Worm (Caenorhabditis elegans) whole organism, L2 larva: Measurements from ENCODE around the gene F53F8.3.

Experiments
- C34F6.9 ChIP-seq: fragments of 150-350 bp; optimal IDR thresholded peaks from 2 replicates; lab custom pipeline; 2014; ENCODE audit warnings: missing biosample characterization, missing genetic modification characterization
- F13H6.1 ChIP-seq: sonication (generic microtip); optimal IDR thresholded peaks from 2 replicates; lab custom pipeline; 2016; ENCODE audit warnings: missing genetic modification characterization, missing compliant biosample characterization
- R02D3.7 ChIP-seq: fragments of 150-350 bp; optimal IDR thresholded peaks from 2 replicates; lab custom pipeline; 2014; ENCODE audit warnings: missing biosample characterization, missing genetic modification characterization
- Y55F3AM.14 ChIP-seq: fragments of 200-800 bp; sonication (Bioruptor generic); optimal IDR thresholded peaks from 2 replicates; lab custom pipeline; 2018; ENCODE audit warnings: mild to moderate bottlenecking, missing genetic modification characterization, missing compliant biosample characterization
- ZK546.5 ChIP-seq: sonication (generic microtip); optimal IDR thresholded peaks from 2 replicates; lab custom pipeline; 2017; ENCODE audit warnings: missing biosample characterization, missing genetic modification characterization
- alr-1 ChIP-seq: fragments of 150-350 bp; optimal IDR thresholded peaks from 2 replicates; lab custom pipeline; 2014; ENCODE audit warnings: missing biosample characterization, missing genetic modification characterization
- aly-2 ChIP-seq: fragments of 150-350 bp; optimal IDR thresholded peaks from 2 replicates; lab custom pipeline; 2014; ENCODE audit warnings: missing biosample characterization, missing genetic modification characterization
- ama-1 ChIP-seq: fragments of 150-350 bp; optimal IDR thresholded peaks from 2 replicates; lab custom pipeline; 2018; ENCODE audit warnings: inconsistent platforms
- ceh-16 ChIP-seq: fragments of 150-350 bp; optimal IDR thresholded peaks from 2 replicates; lab custom pipeline; 2014; ENCODE audit warnings: missing biosample characterization, missing genetic modification characterization
- crh-2 ChIP-seq: sonication (generic microtip); optimal IDR thresholded peaks from 2 replicates; lab custom pipeline; 2017; ENCODE audit warnings: missing biosample characterization, missing genetic modification characterization
- elt-1 ChIP-seq: fragments of 150-350 bp; optimal IDR thresholded peaks from 2 replicates; lab custom pipeline; 2014; ENCODE audit warnings: missing biosample characterization, missing genetic modification characterization
- elt-3 ChIP-seq: sonication (generic microtip); optimal IDR thresholded peaks from 2 replicates; lab custom pipeline; 2017; ENCODE audit warnings: missing biosample characterization, missing genetic modification characterization
- fos-1 ChIP-seq: fragments of 150-350 bp; optimal IDR thresholded peaks from 2 replicates; lab custom pipeline; 2014; ENCODE audit warnings: missing biosample characterization, missing genetic modification characterization
- gmeb-1 ChIP-seq: fragments of 150-350 bp; optimal IDR thresholded peaks from 2 replicates; lab custom pipeline; 2014; ENCODE audit warnings: missing biosample characterization, missing genetic modification characterization
- lin-13 ChIP-seq: fragments of 150-350 bp; optimal IDR thresholded peaks from 2 replicates; lab custom pipeline; 2014; ENCODE audit warnings: missing biosample characterization, missing genetic modification reagents, missing genetic modification characterization
- lin-39 ChIP-seq: fragments of 150-350 bp; optimal IDR thresholded peaks from 2 replicates; lab custom pipeline; 2014; ENCODE audit warnings: missing biosample characterization, missing genetic modification reagents, missing genetic modification characterization
- lsy-2 ChIP-seq, 2 experiments: fragments of 150-350 bp in 1 of 2; sonication (generic microtip) in 1 of 2; optimal IDR thresholded peaks; 2 replicates each; lab custom pipeline; 2014 to 2017; ENCODE audit warnings: missing biosample characterization in 2 of 2, missing genetic modification characterization in 2 of 2
- mab-5 ChIP-seq: fragments of 150-350 bp; optimal IDR thresholded peaks from 2 replicates; lab custom pipeline; 2014; ENCODE audit warnings: missing biosample characterization, missing genetic modification characterization
- mdl-1 ChIP-seq, 2 experiments: fragments of 150-350 bp in 1 of 2; sonication (generic microtip) in 1 of 2; optimal IDR thresholded peaks; 2 replicates each; lab custom pipeline; 2017; ENCODE audit warnings: missing biosample characterization in 2 of 2, missing genetic modification characterization in 2 of 2
- nhr-10 ChIP-seq: sonication (generic microtip); optimal IDR thresholded peaks from 2 replicates; lab custom pipeline; 2017; ENCODE audit warnings: missing biosample characterization, missing genetic modification characterization
- nhr-11 ChIP-seq: fragments of 150-350 bp; optimal IDR thresholded peaks from 2 replicates; lab custom pipeline; 2014; ENCODE audit warnings: missing biosample characterization, missing genetic modification characterization
- nhr-12 ChIP-seq: fragments of 150-350 bp; optimal IDR thresholded peaks from 2 replicates; lab custom pipeline; 2014; ENCODE audit warnings: missing biosample characterization, missing genetic modification characterization
- nhr-129 ChIP-seq: fragments of 150-350 bp; optimal IDR thresholded peaks from 2 replicates; lab custom pipeline; 2014; ENCODE audit warnings: missing biosample characterization, missing genetic modification characterization
- nhr-21 ChIP-seq: fragments of 150-350 bp; optimal IDR thresholded peaks from 2 replicates; lab custom pipeline; 2014; ENCODE audit warnings: missing biosample characterization, missing genetic modification characterization
- nhr-23 ChIP-seq: fragments of 150-350 bp; optimal IDR thresholded peaks from 2 replicates; lab custom pipeline; 2014; ENCODE audit warnings: missing biosample characterization, missing genetic modification reagents, missing genetic modification characterization
- nhr-237 ChIP-seq: fragments of 150-350 bp; optimal IDR thresholded peaks from 2 replicates; lab custom pipeline; 2014; ENCODE audit warnings: missing biosample characterization, missing genetic modification characterization
- nhr-25 ChIP-seq: fragments of 150-350 bp; sonication (generic microtip); optimal IDR thresholded peaks from 3 replicates; lab custom pipeline; 2014; ENCODE audit warnings: missing biosample characterization, missing genetic modification characterization
- nhr-6 ChIP-seq: fragments of 150-350 bp; optimal IDR thresholded peaks from 2 replicates; lab custom pipeline; 2014; ENCODE audit warnings: missing biosample characterization, missing genetic modification characterization
- peb-1 ChIP-seq: fragments of 150-350 bp; optimal IDR thresholded peaks from 2 replicates; lab custom pipeline; 2014; ENCODE audit warnings: missing biosample characterization, missing genetic modification characterization
- skn-1 ChIP-seq: sonication (generic microtip); optimal IDR thresholded peaks from 2 replicates; lab custom pipeline; 2017; ENCODE audit warnings: missing biosample characterization, missing genetic modification characterization
- sma-3 ChIP-seq: sonication (generic microtip); optimal IDR thresholded peaks from 2 replicates; lab custom pipeline; 2016; ENCODE audit warnings: missing genetic modification reagents, missing genetic modification characterization, missing compliant biosample characterization
- sma-9 ChIP-seq, 2 experiments: fragments of 150-350 bp in 1 of 2; sonication (generic microtip) in 1 of 2; optimal IDR thresholded peaks; 2 replicates each; lab custom pipeline; 2014 to 2016; ENCODE audit warnings: missing genetic modification characterization in 2 of 2, mild to moderate bottlenecking in 1 of 2, missing biosample characterization in 1 of 2, missing compliant biosample characterization in 1 of 2, missing genetic modification reagents in 1 of 2, moderate library complexity in 1 of 2
- unc-39 ChIP-seq: fragments of 150-350 bp; optimal IDR thresholded peaks from 2 replicates; lab custom pipeline; 2014; ENCODE audit warnings: missing biosample characterization, missing genetic modification characterization
- unc-55 ChIP-seq: fragments of 150-350 bp; sonication (generic microtip); optimal IDR thresholded peaks from 3 replicates; lab custom pipeline; 2014; ENCODE audit warnings: missing biosample characterization, missing genetic modification reagents, missing genetic modification characterization
- unc-62 ChIP-seq: fragments of 150-350 bp; optimal IDR thresholded peaks from 2 replicates; lab custom pipeline; 2014; ENCODE audit warnings: missing biosample characterization, missing genetic modification reagents, missing genetic modification characterization
- zag-1 ChIP-seq: fragments of 150-350 bp; optimal IDR thresholded peaks from 2 replicates; lab custom pipeline; 2014; ENCODE audit warnings: missing biosample characterization, missing genetic modification characterization
- ztf-1 ChIP-seq: fragments of 200-800 bp; sonication (Bioruptor generic); conservative IDR thresholded peaks from 2 replicates; pipeline ENCODE4 v1.3.6; 2022; ENCODE audit warnings: missing genetic modification characterization, missing compliant biosample characterization
- ztf-11 ChIP-seq: sonication (generic microtip); optimal IDR thresholded peaks from 2 replicates; lab custom pipeline; 2017; ENCODE audit warnings: missing biosample characterization, missing genetic modification characterization

The F53F8.3 gene

ce11 chrV:20689481-20690039 lies at the start of gene F53F8.3:
Gene F53F8.3 (minus strand): TSS chrV:20689531.
- TF ChIP-seq peb-1 (tag; lab: Kevin White, UChicago), result no peak
- TF ChIP-seq unc-55 (GFP tag; lab: Kevin White, UChicago), result no peak
- TF ChIP-seq lin-13 (GFP tag; lab: Kevin White, UChicago), result no peak
- TF ChIP-seq nhr-6, result no peak
- TF ChIP-seq nhr-11 (tag; lab: Kevin White, UChicago), result no peak
- no peak for TF ChIP-seq nhr-21 (tag; lab: Kevin White, UChicago)
- TF ChIP-seq F13H6.1 (tag; lab: Kevin White, UChicago), result no peak
- no peak for TF ChIP-seq ceh-16 (tag; lab: Kevin White, UChicago)
- no peak for TF ChIP-seq fos-1 (tag; lab: Kevin White, UChicago)
- no peak for TF ChIP-seq sma-3 (GFP tag; lab: Kevin White, UChicago)
- TF ChIP-seq nhr-129 (tag; lab: Kevin White, UChicago), result no peak
- no peak for TF ChIP-seq aly-2
- TF ChIP-seq zag-1 (tag; lab: Kevin White, UChicago), result no peak
- TF ChIP-seq ztf-11 (tag; lab: Kevin White, UChicago), result no peak
- no peak for TF ChIP-seq nhr-23 (tag; lab: Kevin White, UChicago)
- no peak for TF ChIP-seq elt-1 (tag; lab: Kevin White, UChicago)
- no peak for TF ChIP-seq nhr-237 (tag; lab: Kevin White, UChicago)
- TF ChIP-seq nhr-12 (tag; lab: Kevin White, UChicago), result no peak
- no peak for TF ChIP-seq sma-9 (GFP tag; optimal IDR thresholded peaks at IDR 0.05; lab: Kevin White, UChicago)
- TF ChIP-seq sma-9 (tag; optimal IDR thresholded peaks at IDR 0.05; lab: Kevin White, UChicago), result no peak
- no peak for TF ChIP-seq Y55F3AM.14 (GFP tag; lab: Kevin White, UChicago)

- TF ChIP-seq nhr-10 (no peak), Y55F3AM.14 (GFP tag; lab: Kevin White, UChicago) (no peak), zag-1 (tag; lab: Kevin White, UChicago) (no peak), nhr-12 (tag; lab: Kevin White, UChicago) (no peak)
These were observed 45.3 kb upstream of the F53F8.3 start, which contains the start of gene srxa-6 for ce11 chrV:20734658-20735057. Gene srxa-6 (plus strand): TSS chrV:20734958.

- TF ChIP-seq nhr-6 (no peak), ztf-11 (tag; lab: Kevin White, UChicago) (no peak), skn-1 (tag; lab: Kevin White, UChicago) (no peak), aly-2 (no peak), crh-2 (tag; lab: Kevin White, UChicago) (no peak), lin-13 (GFP tag; lab: Kevin White, UChicago) (no peak), nhr-23 (tag; lab: Kevin White, UChicago) (no peak), ama-1 (lab: Kevin White, UChicago) (no peak), mdl-1 (tag; optimal IDR thresholded peaks at IDR 0.05; lab: Kevin White, UChicago) (no peak), alr-1 (no peak), ZK546.5 (no peak), ztf-1 (no peak), ceh-16 (tag; lab: Kevin White, UChicago) (no peak), peb-1 (tag; lab: Kevin White, UChicago) (no peak), nhr-237 (tag; lab: Kevin White, UChicago) (no peak), sma-9 (GFP tag; optimal IDR thresholded peaks at IDR 0.05; lab: Kevin White, UChicago) (no peak), sma-9 (tag; optimal IDR thresholded peaks at IDR 0.05; lab: Kevin White, UChicago) (no peak)
These were observed 42.5 kb upstream of the F53F8.3 start, which contains the start of gene srxa-1 for ce11 chrV:20731787-20732186. Gene srxa-1 (plus strand): TSS chrV:20732087.

DNA sequence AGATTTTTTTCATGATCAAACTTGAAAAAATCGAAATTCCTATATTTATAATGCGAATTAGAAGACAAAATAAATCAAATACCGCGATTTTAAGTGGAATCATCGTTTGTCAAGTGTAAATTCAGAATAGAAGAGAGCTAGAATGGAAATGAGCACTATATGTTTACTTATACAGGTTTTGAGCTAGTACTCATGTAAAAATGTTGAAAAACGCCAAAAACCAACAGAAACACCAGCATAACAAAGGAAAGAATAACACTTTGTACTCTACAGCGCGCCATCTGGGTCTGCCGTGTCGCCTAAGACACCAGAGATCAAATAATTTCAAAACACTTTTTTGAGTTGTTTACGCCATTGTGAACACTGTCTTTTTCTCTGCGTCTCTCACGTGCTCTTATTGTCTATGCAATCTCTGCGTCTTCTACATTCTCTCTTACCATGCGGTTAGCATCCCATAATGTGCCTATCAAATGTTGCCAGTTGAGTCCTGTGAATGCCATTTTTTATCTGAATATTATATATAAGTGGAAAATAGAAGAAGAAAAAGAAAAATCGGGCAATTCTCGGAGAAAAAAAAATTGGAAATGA lies 39.5 kb upstream of the F53F8.3 start, which contains the start of gene ipla-3:
Gene ipla-3, minus strand, starts transcription at position 510 of the 588 bp plus-strand sequence.
- TF ChIP-seq F13H6.1 (tag; lab: Kevin White, UChicago) (peak; percentile 77), lin-13 (GFP tag; lab: Kevin White, UChicago) (peak; percentile 37), unc-62 (GFP tag; lab: Kevin White, UChicago) (no peak), sma-9 (GFP tag; optimal IDR thresholded peaks at IDR 0.05; lab: Kevin White, UChicago) (peak; percentile 95), sma-9 (tag; optimal IDR thresholded peaks at IDR 0.05; lab: Kevin White, UChicago) (no peak), lsy-2 (tag; optimal IDR thresholded peaks at IDR 0.05; lab: Kevin White, UChicago) (peak in 1 of 2 experiments; percentile 2), gmeb-1 (tag; lab: Kevin White, UChicago) (peak; percentile 49), C34F6.9 (tag; lab: Kevin White, UChicago) (peak; percentile 68), lin-39 (tag; lab: Kevin White, UChicago) (no peak), zag-1 (tag; lab: Kevin White, UChicago) (peak; percentile 35), crh-2 (tag; lab: Kevin White, UChicago) (peak; percentile 86), R02D3.7 (tag; lab: Kevin White, UChicago) (no peak), nhr-11 (tag; lab: Kevin White, UChicago) (no peak), nhr-12 (tag; lab: Kevin White, UChicago) (no peak), mab-5 (tag; lab: Kevin White, UChicago) (peak; percentile 15), unc-39 (tag; lab: Kevin White, UChicago) (no peak), nhr-23 (tag; lab: Kevin White, UChicago) (no peak), mdl-1 (tag; optimal IDR thresholded peaks at IDR 0.05; lab: Kevin White, UChicago) (peak in 1 of 2 experiments; percentile 58), ZK546.5 (no peak), elt-3 (tag; lab: Kevin White, UChicago) (no peak), sma-3 (GFP tag; lab: Kevin White, UChicago) (peak; percentile 54), nhr-25 (tag; lab: Kevin White, UChicago) (peak; percentile 50), nhr-6 (peak; percentile 6), fos-1 (tag; lab: Kevin White, UChicago) (peak; percentile 69), unc-55 (GFP tag; lab: Kevin White, UChicago) (peak; percentile 78), nhr-129 (tag; lab: Kevin White, UChicago) (peak; percentile 56), ztf-11 (tag; lab: Kevin White, UChicago) (no peak)
- TF ChIP-seq, all 48 proteins: peak for 16
